Worm (Caenorhabditis elegans): ENCODE measurements around the gene pgm-1.

pgm-1 gene

ce11 chrII:4857086-4857485 lies 32.2 kb upstream of the pgm-1 start (continued):
- TF ChIP-seq mep-1 (tag; optimal IDR thresholded peaks at IDR 0.05) (no peak), ceh-62 (tag; optimal IDR thresholded peaks at IDR 0.05) (no peak), nhr-25 (tag; optimal IDR thresholded peaks at IDR 0.05; ENCODE audit: borderline replicate concordance, insufficient read depth) (no peak), ctbp-1 (GFP tag; IDR thresholded peaks at IDR 0.05) (no peak), arid-1 (GFP tag; conservative IDR thresholded peaks at IDR 0.05) (no peak), ceh-32 (tag; optimal IDR thresholded peaks at IDR 0.05; ENCODE audit: poor library complexity) (no peak), zfp-2 (tag; optimal IDR thresholded peaks at IDR 0.05) (no peak), rbr-2 (tag; optimal IDR thresholded peaks at IDR 0.05) (no peak), F49E8.2 (tag; optimal IDR thresholded peaks at IDR 0.05; ENCODE audit: borderline replicate concordance) (no peak), hif-1 (tag; optimal IDR thresholded peaks at IDR 0.05) (no peak), unc-62 (GFP tag; optimal IDR thresholded peaks at IDR 0.05 in 1 of 2) (peak in 1 of 2 experiments; percentile 20), unc-62 (tag; optimal IDR thresholded peaks at IDR 0.05) (no peak), tra-1 (GFP tag; IDR thresholded peaks at IDR 0.05) (no peak), dmd-6 (GFP tag; IDR thresholded peaks at IDR 0.05) (peak; percentile 52; the same call in 1 of the 2 replicates), lsy-2 (tag; optimal IDR thresholded peaks at IDR 0.05) (peak in 1 of 2 experiments; percentile 27), nhr-77 (tag; optimal IDR thresholded peaks at IDR 0.05) (peak; percentile 23), daf-16 (GFP tag; optimal IDR thresholded peaks at IDR 0.05) (no peak), daf-16 (tag; optimal IDR thresholded peaks at IDR 0.05) (peak; percentile 81), spr-1 (tag; optimal IDR thresholded peaks at IDR 0.05) (no peak), ama-1 (optimal IDR thresholded peaks at IDR 0.05) (no peak), nhr-10 (tag; optimal IDR thresholded peaks at IDR 0.05) (no peak), nhr-42 (GFP tag; IDR thresholded peaks at IDR 0.05) (no peak), cey-2 (tag; optimal IDR thresholded peaks at IDR 0.05; ENCODE audit: borderline replicate concordance, insufficient read depth) (no peak), saeg-2 (GFP tag; IDR thresholded peaks at IDR 0.05) (no peak), Y75B8A.6 (GFP tag; IDR thresholded peaks at IDR 0.05) (no peak), zfp-3 (GFP tag; conservative IDR thresholded peaks at IDR 0.05) (no peak), ztf-7 (tag; optimal IDR thresholded peaks at IDR 0.05) (no peak), Y5F2A.4 (GFP tag; optimal IDR thresholded peaks at IDR 0.05) (no peak), nhr-6 (tag; optimal IDR thresholded peaks at IDR 0.05) (no peak), pha-4 (GFP tag; IDR thresholded peaks at IDR 0.05) (no peak), pha-4 (tag; optimal IDR thresholded peaks at IDR 0.05) (peak; percentile 47), zag-1 (tag; optimal IDR thresholded peaks at IDR 0.05) (no peak), lir-3 (tag; optimal IDR thresholded peaks at IDR 0.05) (no peak), T20F7.1 (GFP tag; optimal IDR thresholded peaks at IDR 0.05) (no peak), nhr-41 (GFP tag; IDR thresholded peaks at IDR 0.05) (no peak), F10B5.3 (tag; optimal IDR thresholded peaks at IDR 0.05) (no peak), skn-1 (tag; optimal IDR thresholded peaks at IDR 0.05) (no peak), zip-2 (tag; optimal IDR thresholded peaks at IDR 0.05) (no peak), sdz-12 (GFP tag; optimal IDR thresholded peaks at IDR 0.05) (no peak), lin-29 (GFP tag; IDR thresholded peaks at IDR 0.05) (no peak), attf-4 (tag; optimal IDR thresholded peaks at IDR 0.05) (no peak), ceh-20 (GFP tag; IDR thresholded peaks at IDR 0.05) (no peak; the same call in 1 of the 2 replicates), dve-1 (tag; optimal IDR thresholded peaks at IDR 0.05; ENCODE audit: insufficient read depth) (peak; percentile 48), jun-1 (tag; optimal IDR thresholded peaks at IDR 0.05) (no peak), mes-2 (tag; optimal IDR thresholded peaks at IDR 0.05; ENCODE audit: poor library complexity, severe bottlenecking) (peak; percentile 48), hlh-30 (tag; optimal IDR thresholded peaks at IDR 0.05; ENCODE audit: insufficient read depth) (peak; percentile 36), snpc-1.2 (GFP tag; IDR thresholded peaks at IDR 0.05) (no peak), hlh-11 (tag; optimal IDR thresholded peaks at IDR 0.05) (peak; percentile 67), tag-97 (GFP tag; IDR thresholded peaks at IDR 0.05) (no peak), set-16 (GFP tag; IDR thresholded peaks at IDR 0.05) (no peak), ceh-82 (tag; optimal IDR thresholded peaks at IDR 0.05) (no peak), dmd-9 (GFP tag; IDR thresholded peaks at IDR 0.05) (no peak)

Data from whole organism, L4 larva.